Worm (Caenorhabditis elegans): ENCODE results near the gene mig-23.

- TF ChIP-seq gmeb-2 (tag; optimal IDR thresholded peaks at IDR 0.05) = no peak
- no peak for TF ChIP-seq sdc-2 (tag; optimal IDR thresholded peaks at IDR 0.05)
- TF ChIP-seq ahr-1 (tag; optimal IDR thresholded peaks at IDR 0.05) = no peak
- no peak for TF ChIP-seq pqm-1 (tag; optimal IDR thresholded peaks at IDR 0.05)
- TF ChIP-seq nfya-1 (tag; optimal IDR thresholded peaks at IDR 0.05) = no peak
- peak; percentile 17 for TF ChIP-seq unc-42 (tag; optimal IDR thresholded peaks at IDR 0.05)
- no peak for TF ChIP-seq lin-11 (tag; optimal IDR thresholded peaks at IDR 0.05)
- no peak for TF ChIP-seq ceh-48 (tag; optimal IDR thresholded peaks at IDR 0.05)
- TF ChIP-seq pat-9 (tag; optimal IDR thresholded peaks at IDR 0.05) = no peak
- TF ChIP-seq che-1 (tag; optimal IDR thresholded peaks at IDR 0.05) = no peak
- no peak for TF ChIP-seq ceh-31 (tag; optimal IDR thresholded peaks at IDR 0.05)
- no peak for TF ChIP-seq tbx-2 (tag; optimal IDR thresholded peaks at IDR 0.05)
- TF ChIP-seq ceh-2 (tag; optimal IDR thresholded peaks at IDR 0.05) = no peak
These were observed 7.5 kb upstream of the mig-23 start for ce11 chrX:5956130-5956529.
